Worm (Caenorhabditis elegans) whole organism, mixed stage, embryonic: ENCODE measurements around the gene K12D9.1.
"Not testable (repeated sequence)": the region's sequence is repeated elsewhere in the genome, so short reads cannot be mapped to it uniquely, and the experiment has no call there.

ENCODE experiments used
- lsy-2 ChIP-seq: fragments of 150-350 bp; optimal IDR thresholded peaks from 2 replicates; lab custom pipeline; 2014; ENCODE audit warnings: missing biosample characterization, missing genetic modification characterization
- nhr-237 ChIP-seq: fragments of 150-350 bp; optimal IDR thresholded peaks from 2 replicates; lab custom pipeline; 2014; ENCODE audit warnings: missing biosample characterization, missing genetic modification characterization
- pha-4 ChIP-seq: fragments of 150-350 bp; optimal IDR thresholded peaks from 2 replicates; lab custom pipeline; 2018; ENCODE audit warnings: missing biosample characterization, missing genetic modification reagents, missing genetic modification characterization
- tbx-8 ChIP-seq: fragments of 200-800 bp; sonication (Bioruptor generic); optimal IDR thresholded peaks from 2 replicates; lab custom pipeline; 2018; ENCODE audit warnings: mild to moderate bottlenecking, missing genetic modification characterization, moderate library complexity, missing compliant biosample characterization
- unc-39 ChIP-seq: fragments of 150-350 bp; optimal IDR thresholded peaks from 2 replicates; lab custom pipeline; 2014; ENCODE audit warnings: missing biosample characterization, missing genetic modification characterization
- unc-62 ChIP-seq: fragments of 150-350 bp; optimal IDR thresholded peaks from 2 replicates; lab custom pipeline; 2014; ENCODE audit warnings: missing biosample characterization, missing genetic modification reagents, missing genetic modification characterization
- ztf-11 ChIP-seq: fragments of 150-350 bp; optimal IDR thresholded peaks from 2 replicates; lab custom pipeline; 2014; ENCODE audit warnings: missing biosample characterization, missing genetic modification characterization

ce11 chrV:3064418-3064817 is 50.1 kb downstream of the K12D9.1 start, which contains the start of gene srt-16:
- not testable (repeated sequence) for TF ChIP-seq unc-39; unc-62 (GFP tag; lab: Kevin White, UChicago); tbx-8 (GFP tag; lab: Kevin White, UChicago); pha-4 (tag; lab: Kevin White, UChicago); nhr-237; ztf-11 (tag; lab: Kevin White, UChicago); lsy-2 (tag; lab: Kevin White, UChicago)
